Worm (Caenorhabditis elegans) whole organism, midembryonic: ENCODE data around the gene nhr-161.

Experiments
- T22C8.4 ChIP-seq: fragments of 200-800 bp; sonication (Bioruptor generic); IDR thresholded peaks from 2 replicates; pipeline ENCODE4 v1.3.6; 2022; ENCODE audit warnings: missing genetic modification characterization, missing compliant biosample characterization
- cog-1 ChIP-seq: sonication (generic microtip); optimal IDR thresholded peaks from 2 replicates; lab custom pipeline; 2016; ENCODE audit warnings: missing genetic modification characterization, missing compliant biosample characterization
- flt-1 ChIP-seq: fragments of 200-800 bp; sonication (Bioruptor generic); IDR thresholded peaks from 2 replicates; pipeline ENCODE4 v1.3.6; 2022; ENCODE audit warnings: missing genetic modification characterization, missing compliant biosample characterization
- klf-2 ChIP-seq: fragments of 200-800 bp; sonication (Bioruptor generic); conservative IDR thresholded peaks from 2 replicates; pipeline ENCODE4 v1.3.6; 2022; ENCODE audit warnings: missing genetic modification reagents, missing genetic modification characterization, missing compliant biosample characterization
- ref-1 ChIP-seq: fragments of 200-800 bp; sonication (Bioruptor generic); conservative IDR thresholded peaks from 2 replicates; pipeline ENCODE4 v1.3.6; 2022; ENCODE audit warnings: missing genetic modification reagents, missing genetic modification characterization, missing compliant biosample characterization
- tab-1 ChIP-seq: fragments of 200-800 bp; sonication (Bioruptor generic); IDR thresholded peaks from 2 replicates; pipeline ENCODE4 v1.3.6; 2022; ENCODE audit warnings: missing genetic modification characterization, missing compliant biosample characterization
- ztf-23 ChIP-seq: fragments of 200-800 bp; sonication (Bioruptor generic); IDR thresholded peaks from 2 replicates; pipeline ENCODE4 v1.3.6; 2022; ENCODE audit warnings: missing genetic modification reagents, missing genetic modification characterization, missing compliant biosample characterization
- ztf-29 ChIP-seq: fragments of 200-800 bp; sonication (Bioruptor generic); IDR thresholded peaks from 2 replicates; pipeline ENCODE4 v1.3.6; 2022; ENCODE audit warnings: missing genetic modification reagents, missing genetic modification characterization, missing compliant biosample characterization

DNA sequence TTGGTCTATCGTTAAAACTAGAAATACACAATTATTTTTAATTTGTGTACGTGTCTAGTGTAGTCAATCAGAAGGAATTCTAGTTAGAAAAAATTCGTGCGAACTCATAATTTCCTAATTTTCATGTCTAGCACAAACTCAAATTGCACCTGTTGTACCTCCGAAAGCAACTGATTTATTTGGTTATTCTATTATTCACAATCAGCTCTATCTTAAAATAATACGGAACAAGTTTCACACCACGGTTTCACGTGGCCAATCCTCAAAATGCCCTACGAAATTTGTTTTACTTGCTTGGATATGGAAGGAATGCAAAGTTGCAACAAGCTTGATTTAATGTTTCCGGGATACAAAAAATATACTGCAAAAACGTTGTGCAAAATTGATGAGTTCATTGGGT is 29.9 kb upstream of the nhr-161 start, which contains the start of gene srw-127:
- TF ChIP-seq ztf-23 (no peak), ztf-29 (no peak), T22C8.4 (GFP tag; lab: Robert Waterston, UW) (no peak), flt-1 (no peak), cog-1 (tag; lab: Kevin White, UChicago) (no peak), ref-1 (GFP tag; lab: Robert Waterston, UW) (no peak), tab-1 (no peak), klf-2 (GFP tag; lab: Robert Waterston, UW) (no peak)
